Fruit fly (Drosophila melanogaster) whole organism, embryonic: ENCODE results near the gene Bdp1.

ENCODE experiments used
- ATbp ChIP-seq: fragments of 200-800 bp; sonication (Bioruptor generic); optimal IDR thresholded peaks from 2 replicates; lab custom pipeline; 2017; ENCODE audit warnings: missing biosample characterization, mild to moderate bottlenecking, missing genetic modification characterization, missing genetic modification reagents
- Antp ChIP-seq: fragments of 200-800 bp; sonication (Bioruptor generic); optimal IDR thresholded peaks from 3 replicates; lab custom pipeline; 2016; ENCODE audit warnings: missing biosample characterization, missing genetic modification characterization
- B-H1 ChIP-seq: fragments of 200-800 bp; sonication (Bioruptor generic); IDR thresholded peaks from 3 replicates; pipeline ENCODE4 v1.3.6; 2022; ENCODE audit warnings: missing biosample characterization, missing genetic modification characterization
- C15 ChIP-seq: fragments of 200-800 bp; sonication (Bioruptor generic); IDR thresholded peaks from 3 replicates; pipeline ENCODE4 v1.3.6; 2022; ENCODE audit warnings: missing biosample characterization, missing genetic modification characterization
- CG10274 ChIP-seq: fragments of 200-800 bp; sonication (Bioruptor generic); optimal IDR thresholded peaks from 3 replicates; lab custom pipeline; 2017; ENCODE audit warnings: missing biosample characterization, mild to moderate bottlenecking, missing genetic modification characterization
- CG11398 ChIP-seq: fragments of 200-800 bp; sonication (Bioruptor generic); optimal IDR thresholded peaks from 2 replicates; lab custom pipeline; 2016; ENCODE audit warnings: missing biosample characterization, missing genetic modification characterization
- CG12299 ChIP-seq: fragments of 200-800 bp; sonication (Bioruptor generic); optimal IDR thresholded peaks from 2 replicates; lab custom pipeline; 2018; ENCODE audit warnings: missing biosample characterization, mild to moderate bottlenecking, missing genetic modification characterization
- CG15479 ChIP-seq: fragments of 200-800 bp; sonication (Bioruptor generic); optimal IDR thresholded peaks from 3 replicates; lab custom pipeline; 2019; ENCODE audit warnings: missing biosample characterization, mild to moderate bottlenecking, missing genetic modification characterization, moderate library complexity
- CG17385 ChIP-seq: fragments of 200-800 bp; sonication (Bioruptor generic); optimal IDR thresholded peaks from 3 replicates; lab custom pipeline; 2018; ENCODE audit warnings: missing biosample characterization, mild to moderate bottlenecking, missing genetic modification characterization
- CG17802 ChIP-seq: fragments of 200-800 bp; sonication (Bioruptor generic); optimal IDR thresholded peaks from 2 replicates; lab custom pipeline; 2018; ENCODE audit warnings: missing biosample characterization, mild to moderate bottlenecking, missing genetic modification characterization, moderate library complexity
- CG2120 ChIP-seq: fragments of 200-800 bp; sonication (Bioruptor generic); optimal IDR thresholded peaks from 3 replicates; lab custom pipeline; 2016; ENCODE audit warnings: missing biosample characterization, missing genetic modification characterization
- CG31224 ChIP-seq: fragments of 200-800 bp; sonication (Bioruptor generic); IDR thresholded peaks from 2 replicates; pipeline ENCODE4 v1.3.6; 2022; ENCODE audit warnings: missing biosample characterization, missing genetic modification characterization
- CG33213 ChIP-seq: fragments of 200-800 bp; sonication (Bioruptor generic); optimal IDR thresholded peaks from 3 replicates; lab custom pipeline; 2016; ENCODE audit warnings: missing biosample characterization, missing genetic modification characterization
- CG3726 ChIP-seq: fragments of 200-800 bp; sonication (Bioruptor generic); IDR thresholded peaks from 3 replicates; pipeline ENCODE4, ENCODE4 v1.3.6; 2022; ENCODE audit warnings: missing biosample characterization, missing genetic modification characterization
- CG4617 ChIP-seq: fragments of 200-800 bp; sonication (Bioruptor generic); optimal IDR thresholded peaks from 3 replicates; lab custom pipeline; 2016; ENCODE audit warnings: missing biosample characterization, missing genetic modification characterization, borderline replicate concordance
- CG4707 ChIP-seq: fragments of 200-800 bp; sonication (Bioruptor generic); optimal IDR thresholded peaks from 2 replicates; lab custom pipeline; 2018; ENCODE audit warnings: missing biosample characterization, mild to moderate bottlenecking, missing genetic modification characterization, moderate library complexity
- CG6175 ChIP-seq: fragments of 200-800 bp; sonication (Bioruptor generic); IDR thresholded peaks from 3 replicates; pipeline ENCODE4 v1.3.6; 2022; ENCODE audit warnings: missing biosample characterization, missing genetic modification characterization
- CG6813 ChIP-seq: fragments of 200-800 bp; sonication (Bioruptor generic); optimal IDR thresholded peaks from 2 replicates; lab custom pipeline; 2017; ENCODE audit warnings: missing biosample characterization, missing genetic modification characterization, mild to moderate bottlenecking, moderate library complexity, missing genetic modification reagents
- CG8388 ChIP-seq: fragments of 200-800 bp; sonication (Bioruptor generic); optimal IDR thresholded peaks from 2 replicates; lab custom pipeline; 2019; ENCODE audit warnings: missing biosample characterization, mild to moderate bottlenecking, missing genetic modification characterization, moderate library complexity
- CG9215 ChIP-seq: fragments of 200-800 bp; sonication (Bioruptor generic); IDR thresholded peaks from 2 replicates; pipeline ENCODE4 v1.3.6; 2022; ENCODE audit warnings: missing biosample characterization, missing genetic modification characterization
- CG9609 ChIP-seq: fragments of 200-800 bp; sonication (Bioruptor generic); optimal IDR thresholded peaks from 3 replicates; lab custom pipeline; 2016; ENCODE audit warnings: missing biosample characterization, missing genetic modification characterization
- CG9876 ChIP-seq: fragments of 200-800 bp; sonication (Bioruptor generic); optimal IDR thresholded peaks from 2 replicates; lab custom pipeline; 2016; ENCODE audit warnings: missing biosample characterization, missing genetic modification characterization
- D ChIP-seq, 2 experiments: fragments of 200-800 bp in 1 of 2; fragments of >200 bp in 1 of 2; sonication (Bioruptor generic) in 1 of 2; optimal IDR thresholded peaks; 2 replicates in 1 of 2; 3 replicates in 1 of 2; lab custom pipeline; 2017; ENCODE audit warnings: mild to moderate bottlenecking in 1 of 2, missing biosample characterization in 1 of 2, missing genetic modification characterization in 1 of 2, missing genetic modification reagents in 1 of 2
- Dfd ChIP-seq, 2 experiments: fragments of >200 bp; optimal IDR thresholded peaks; 2 replicates each; lab custom pipeline; 2017; ENCODE audit warnings: missing biosample characterization in 2 of 2, missing genetic modification characterization in 2 of 2
- Eip74EF ChIP-seq, 2 experiments: fragments of 200-800 bp in 1 of 2; fragments of >200 bp in 1 of 2; sonication (Bioruptor generic) in 1 of 2; optimal IDR thresholded peaks; 2 replicates each; lab custom pipeline; 2017 to 2019; ENCODE audit warnings: missing biosample characterization in 2 of 2, missing genetic modification characterization in 2 of 2, mild to moderate bottlenecking in 1 of 2, moderate library complexity in 1 of 2
- Gug ChIP-seq: fragments of 200-800 bp; sonication (Bioruptor generic); IDR thresholded peaks from 4 replicates; pipeline ENCODE4 v1.3.6; 2022; ENCODE audit warnings: missing biosample characterization, missing genetic modification characterization
- Hand ChIP-seq: fragments of 200-800 bp; sonication (Bioruptor generic); optimal IDR thresholded peaks from 2 replicates; lab custom pipeline; 2017; ENCODE audit warnings: mild to moderate bottlenecking, missing biosample characterization, missing genetic modification reagents, missing genetic modification characterization
- Rx ChIP-seq: fragments of 200-800 bp; sonication (Bioruptor generic); IDR thresholded peaks from 2 replicates; pipeline ENCODE4 v1.3.6; 2022; ENCODE audit warnings: missing biosample characterization, missing genetic modification characterization
- ap ChIP-seq: fragments of 200-800 bp; sonication (Bioruptor generic); IDR thresholded peaks from 2 replicates; pipeline ENCODE4 v1.3.6; 2022; ENCODE audit warnings: missing biosample characterization, missing genetic modification characterization
- ase ChIP-seq: fragments of 200-800 bp; sonication (Bioruptor generic); IDR thresholded peaks from 3 replicates; pipeline ENCODE4 v1.3.6; 2022; ENCODE audit warnings: missing biosample characterization, missing genetic modification characterization
- az2 ChIP-seq: fragments of 200-800 bp; sonication (Bioruptor generic); optimal IDR thresholded peaks from 3 replicates; lab custom pipeline; 2016; ENCODE audit warnings: missing biosample characterization, missing genetic modification characterization
- ci ChIP-seq: fragments of 200-800 bp; sonication (Bioruptor generic); IDR thresholded peaks from 3 replicates; pipeline ENCODE4 v1.3.6; 2022; ENCODE audit warnings: missing biosample characterization, missing genetic modification characterization
- croc ChIP-seq: fragments of 200-800 bp; sonication (Bioruptor generic); conservative IDR thresholded peaks from 3 replicates; pipeline ENCODE4 v1.3.6; 2022; ENCODE audit warnings: missing biosample characterization, missing genetic modification characterization
- da ChIP-seq: fragments of 200-800 bp; sonication (Bioruptor generic); optimal IDR thresholded peaks from 2 replicates; lab custom pipeline; 2016; ENCODE audit warnings: missing biosample characterization, missing genetic modification characterization
- dati ChIP-seq: fragments of 200-800 bp; sonication (Bioruptor generic); IDR thresholded peaks from 2 replicates; pipeline ENCODE4 v1.3.6; 2022; ENCODE audit warnings: missing biosample characterization, missing genetic modification characterization
- dmrt11E ChIP-seq: fragments of 200-800 bp; sonication (Bioruptor generic); optimal IDR thresholded peaks from 3 replicates; lab custom pipeline; 2018; ENCODE audit warnings: missing biosample characterization, mild to moderate bottlenecking, missing genetic modification characterization, moderate library complexity
- emc ChIP-seq: fragments of 200-800 bp; sonication (Bioruptor generic); optimal IDR thresholded peaks from 2 replicates; lab custom pipeline; 2016; ENCODE audit warnings: missing biosample characterization, missing genetic modification characterization
- fd3F ChIP-seq: fragments of 200-800 bp; sonication (Bioruptor generic); optimal IDR thresholded peaks from 2 replicates; lab custom pipeline; 2018; ENCODE audit warnings: missing biosample characterization, mild to moderate bottlenecking, missing genetic modification characterization, moderate library complexity
- luna ChIP-seq: fragments of 200-800 bp; sonication (Bioruptor generic); optimal IDR thresholded peaks from 2 replicates; lab custom pipeline; 2016; ENCODE audit warnings: missing biosample characterization, missing genetic modification characterization
- nmo ChIP-seq: fragments of 200-800 bp; sonication (Bioruptor generic); optimal IDR thresholded peaks from 2 replicates; lab custom pipeline; 2018; ENCODE audit warnings: missing biosample characterization, mild to moderate bottlenecking, missing genetic modification characterization, moderate library complexity
- pum ChIP-seq: fragments of 200-800 bp; sonication (Bioruptor generic); optimal IDR thresholded peaks from 2 replicates; lab custom pipeline; 2016; ENCODE audit warnings: missing biosample characterization, missing genetic modification characterization
- pzg ChIP-seq: fragments of 200-800 bp; sonication (Bioruptor generic); optimal IDR thresholded peaks from 3 replicates; lab custom pipeline; 2018; ENCODE audit warnings: missing biosample characterization, mild to moderate bottlenecking, missing genetic modification characterization, moderate library complexity
- sim ChIP-seq: fragments of 200-800 bp; sonication (Bioruptor generic); IDR thresholded peaks from 2 replicates; pipeline ENCODE4 v1.3.6; 2022; ENCODE audit warnings: missing biosample characterization, missing genetic modification characterization
- so ChIP-seq: fragments of 200-800 bp; sonication (Bioruptor generic); IDR thresholded peaks from 3 replicates; pipeline ENCODE4 v1.3.6; 2022; ENCODE audit warnings: missing biosample characterization, missing genetic modification characterization
- sqz ChIP-seq: fragments of 200-800 bp; sonication (Bioruptor generic); optimal IDR thresholded peaks from 3 replicates; lab custom pipeline; 2018; ENCODE audit warnings: missing biosample characterization, mild to moderate bottlenecking, missing genetic modification characterization
- sr ChIP-seq: fragments of 200-800 bp; sonication (Bioruptor generic); IDR thresholded peaks from 3 replicates; pipeline ENCODE4 v1.3.6; 2022; ENCODE audit warnings: missing biosample characterization, missing genetic modification characterization
- stwl ChIP-seq: fragments of 200-800 bp; sonication (Bioruptor generic); optimal IDR thresholded peaks from 3 replicates; lab custom pipeline; 2018; ENCODE audit warnings: missing biosample characterization, mild to moderate bottlenecking, missing genetic modification characterization, moderate library complexity
- tll ChIP-seq, 2 experiments: fragments of 200-800 bp in 1 of 2; fragments of >200 bp in 1 of 2; sonication (Bioruptor generic) in 1 of 2; optimal IDR thresholded peaks; 2 replicates each; lab custom pipeline; 2017 to 2019; ENCODE audit warnings: missing biosample characterization in 2 of 2, missing genetic modification characterization in 2 of 2, mild to moderate bottlenecking in 1 of 2, moderate library complexity in 1 of 2
- tna ChIP-seq: fragments of 200-800 bp; sonication (Bioruptor generic); IDR thresholded peaks from 2 replicates; pipeline ENCODE4 v1.3.6; 2022; ENCODE audit warnings: missing biosample characterization, missing genetic modification characterization; ENCODE audit not compliant: partially characterized antibody
- zfh2 ChIP-seq: fragments of 200-800 bp; sonication (Bioruptor generic); optimal IDR thresholded peaks from 2 replicates; lab custom pipeline; 2016; ENCODE audit warnings: missing biosample characterization, missing genetic modification characterization

Bdp1 gene

DNA sequence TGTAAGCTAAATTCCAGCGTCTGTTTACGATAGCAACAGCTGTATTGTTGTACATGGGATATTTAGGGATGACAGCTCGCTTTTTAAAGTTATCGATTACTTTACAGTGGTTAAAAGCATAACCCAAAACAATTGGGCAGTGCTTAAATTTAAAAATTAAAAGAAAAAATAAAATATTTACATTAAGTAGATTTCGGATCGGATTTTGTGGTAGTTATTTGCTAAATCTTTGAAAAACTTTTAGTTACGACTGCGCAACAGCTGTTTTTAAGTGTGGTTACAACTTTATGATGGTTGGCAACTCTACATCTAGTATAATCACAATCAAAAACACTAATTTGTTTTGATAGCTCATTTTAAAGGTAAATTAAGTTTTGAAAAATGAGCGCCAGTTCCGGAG, 13.6 kb upstream of the Bdp1 start, which contains the start of the genes Ing5 and CG7099 (continued):
- TF ChIP-seq CG8388 (GFP tag; lab: Kevin White, UChicago): peak; percentile 94
- TF ChIP-seq CG15479 (GFP tag; lab: Kevin White, UChicago): peak; percentile 36
- peak; percentile 96 for TF ChIP-seq fd3F (GFP tag; lab: Kevin White, UChicago)
- TF ChIP-seq CG2120 (GFP tag; lab: Kevin White, UChicago): peak; percentile 97
- TF ChIP-seq dmrt11E: peak; percentile 96
- peak; percentile 98 for TF ChIP-seq nmo
- peak; percentile 81 for TF ChIP-seq CG33213
- no peak for TF ChIP-seq Eip74EF (GFP tag; optimal IDR thresholded peaks at IDR 0.05; lab: Kevin White, UChicago)
- TF ChIP-seq az2: peak; percentile 97
- TF ChIP-seq pzg: peak; percentile 57
- TF ChIP-seq luna (GFP tag; lab: Kevin White, UChicago): peak; percentile 54
- peak; percentile 90 for TF ChIP-seq CG6175 (GFP tag; lab: Robert Waterston, UW)
- peak; percentile 76; the same call in 2 of the 3 replicates for TF ChIP-seq sr (GFP tag; lab: Robert Waterston, UW)
- TF ChIP-seq zfh2 (GFP tag; lab: Kevin White, UChicago): peak; percentile 95
- peak; percentile 90 for TF ChIP-seq ATbp (GFP tag; lab: Kevin White, UChicago)
- peak; percentile 87 for TF ChIP-seq CG17802 (tag; lab: Kevin White, UChicago)
- peak; percentile 94 for TF ChIP-seq C15 (GFP tag; lab: Robert Waterston, UW)
- TF ChIP-seq CG9876 (GFP tag; lab: Kevin White, UChicago): peak; percentile 75
- peak; percentile 60 for TF ChIP-seq CG11398
- peak; percentile 93 for TF ChIP-seq Rx (GFP tag; lab: Robert Waterston, UW)
- peak; percentile 93 for TF ChIP-seq CG12299 (tag; lab: Kevin White, UChicago)
- peak; percentile 74 for TF ChIP-seq CG10274 (GFP tag; lab: Kevin White, UChicago)
- peak; percentile 86 for TF ChIP-seq CG9609 (GFP tag; lab: Kevin White, UChicago)
- TF ChIP-seq CG3726 (GFP tag; lab: Robert Waterston, UW): peak; percentile 94
- TF ChIP-seq CG6813 (GFP tag; lab: Kevin White, UChicago): peak; percentile 88
- TF ChIP-seq CG9215 (GFP tag; lab: Robert Waterston, UW): peak; percentile 94
- peak; percentile 89 for TF ChIP-seq pum
- TF ChIP-seq D (optimal IDR thresholded peaks at IDR 0.05; lab: Kevin White, UChicago): no peak
- TF ChIP-seq D (GFP tag; optimal IDR thresholded peaks at IDR 0.05; lab: Kevin White, UChicago): peak; percentile 91
- TF ChIP-seq sqz: no peak
- TF ChIP-seq ap: peak; percentile 92
- peak; percentile 96 for TF ChIP-seq Gug (GFP tag; lab: Robert Waterston, UW)
- peak in 1 of 2 experiments; percentile 43 for TF ChIP-seq tll (GFP tag; optimal IDR thresholded peaks at IDR 0.05; lab: Kevin White, UChicago)
- TF ChIP-seq CG4707 (GFP tag; lab: Kevin White, UChicago): peak; percentile 82
- peak; percentile 92 for TF ChIP-seq stwl (tag; lab: Kevin White, UChicago)
- peak; percentile 81 for TF ChIP-seq Hand (GFP tag; lab: Kevin White, UChicago)
- no peak for TF ChIP-seq tna
- peak; percentile 97 for TF ChIP-seq CG4617 (GFP tag; lab: Kevin White, UChicago)
- TF ChIP-seq dati (GFP tag; lab: Robert Waterston, UW): peak; percentile 88
- peak; percentile 88 for TF ChIP-seq CG17385 (GFP tag; lab: Kevin White, UChicago)
- peak; percentile 94 for TF ChIP-seq croc (GFP tag; lab: Robert Waterston, UW)
- peak; percentile 82; the same call in 1 of the 2 replicates for TF ChIP-seq sim (GFP tag; lab: Robert Waterston, UW)
- TF ChIP-seq so (GFP tag; lab: Robert Waterston, UW): peak; percentile 94
- TF ChIP-seq emc (GFP tag; lab: Kevin White, UChicago): peak; percentile 84
- TF ChIP-seq Dfd (GFP tag; optimal IDR thresholded peaks at IDR 0.05; lab: Kevin White, UChicago): no peak
- TF ChIP-seq CG31224 (GFP tag; lab: Robert Waterston, UW): peak; percentile 93
- peak; percentile 83 for TF ChIP-seq Antp
- peak; percentile 97 for TF ChIP-seq ci (GFP tag; lab: Robert Waterston, UW)
- peak; percentile 96 for TF ChIP-seq ase (GFP tag; lab: Robert Waterston, UW)
- peak; percentile 83 for TF ChIP-seq da (GFP tag; lab: Kevin White, UChicago)
- peak; percentile 95 for TF ChIP-seq B-H1
